Worm (Caenorhabditis elegans) whole organism, L2 larva: ENCODE results near the gene ssu-2.

Experiments
- R02D3.7 ChIP-seq: fragments of 150-350 bp; optimal IDR thresholded peaks from 2 replicates; lab custom pipeline; 2014; ENCODE audit warnings: missing biosample characterization, missing genetic modification characterization
- Y55F3AM.14 ChIP-seq: fragments of 200-800 bp; sonication (Bioruptor generic); optimal IDR thresholded peaks from 2 replicates; lab custom pipeline; 2018; ENCODE audit warnings: mild to moderate bottlenecking, missing genetic modification characterization, missing compliant biosample characterization
- ZK546.5 ChIP-seq: sonication (generic microtip); optimal IDR thresholded peaks from 2 replicates; lab custom pipeline; 2017; ENCODE audit warnings: missing biosample characterization, missing genetic modification characterization
- aly-2 ChIP-seq: fragments of 150-350 bp; optimal IDR thresholded peaks from 2 replicates; lab custom pipeline; 2014; ENCODE audit warnings: missing biosample characterization, missing genetic modification characterization
- ceh-82 ChIP-seq: fragments of 150-350 bp; optimal IDR thresholded peaks from 2 replicates; lab custom pipeline; 2014; ENCODE audit warnings: missing biosample characterization, missing genetic modification characterization
- crh-2 ChIP-seq: sonication (generic microtip); optimal IDR thresholded peaks from 2 replicates; lab custom pipeline; 2017; ENCODE audit warnings: missing biosample characterization, missing genetic modification characterization
- dmd-4 ChIP-seq: sonication (generic microtip); optimal IDR thresholded peaks from 2 replicates; lab custom pipeline; 2017; ENCODE audit warnings: missing biosample characterization, missing genetic modification characterization
- elt-1 ChIP-seq: fragments of 150-350 bp; optimal IDR thresholded peaks from 2 replicates; lab custom pipeline; 2014; ENCODE audit warnings: missing biosample characterization, missing genetic modification characterization
- elt-3 ChIP-seq: sonication (generic microtip); optimal IDR thresholded peaks from 2 replicates; lab custom pipeline; 2017; ENCODE audit warnings: missing biosample characterization, missing genetic modification characterization
- fos-1 ChIP-seq: fragments of 150-350 bp; optimal IDR thresholded peaks from 2 replicates; lab custom pipeline; 2014; ENCODE audit warnings: missing biosample characterization, missing genetic modification characterization
- gmeb-1 ChIP-seq: fragments of 150-350 bp; optimal IDR thresholded peaks from 2 replicates; lab custom pipeline; 2014; ENCODE audit warnings: missing biosample characterization, missing genetic modification characterization
- lin-11 ChIP-seq: fragments of 150-350 bp; sonication (generic microtip); optimal IDR thresholded peaks from 2 replicates; lab custom pipeline; 2014; ENCODE audit warnings: missing biosample characterization, missing genetic modification characterization, inconsistent platforms, mixed read lengths
- lin-13 ChIP-seq: fragments of 150-350 bp; optimal IDR thresholded peaks from 2 replicates; lab custom pipeline; 2014; ENCODE audit warnings: missing biosample characterization, missing genetic modification reagents, missing genetic modification characterization
- lin-39 ChIP-seq: fragments of 150-350 bp; optimal IDR thresholded peaks from 2 replicates; lab custom pipeline; 2014; ENCODE audit warnings: missing biosample characterization, missing genetic modification reagents, missing genetic modification characterization
- lsy-2 ChIP-seq, 2 experiments: fragments of 150-350 bp in 1 of 2; sonication (generic microtip) in 1 of 2; optimal IDR thresholded peaks; 2 replicates each; lab custom pipeline; 2014 to 2017; ENCODE audit warnings: missing biosample characterization in 2 of 2, missing genetic modification characterization in 2 of 2
- mab-5 ChIP-seq: fragments of 150-350 bp; optimal IDR thresholded peaks from 2 replicates; lab custom pipeline; 2014; ENCODE audit warnings: missing biosample characterization, missing genetic modification characterization
- mbf-1 ChIP-seq: sonication (generic microtip); optimal IDR thresholded peaks from 2 replicates; lab custom pipeline; 2017; ENCODE audit warnings: missing biosample characterization, missing genetic modification characterization
- mdl-1 ChIP-seq, 2 experiments: fragments of 150-350 bp in 1 of 2; sonication (generic microtip) in 1 of 2; optimal IDR thresholded peaks; 2 replicates each; lab custom pipeline; 2017; ENCODE audit warnings: missing biosample characterization in 2 of 2, missing genetic modification characterization in 2 of 2
- nhr-10 ChIP-seq: sonication (generic microtip); optimal IDR thresholded peaks from 2 replicates; lab custom pipeline; 2017; ENCODE audit warnings: missing biosample characterization, missing genetic modification characterization
- nhr-11 ChIP-seq: fragments of 150-350 bp; optimal IDR thresholded peaks from 2 replicates; lab custom pipeline; 2014; ENCODE audit warnings: missing biosample characterization, missing genetic modification characterization
- nhr-129 ChIP-seq: fragments of 150-350 bp; optimal IDR thresholded peaks from 2 replicates; lab custom pipeline; 2014; ENCODE audit warnings: missing biosample characterization, missing genetic modification characterization
- nhr-21 ChIP-seq: fragments of 150-350 bp; optimal IDR thresholded peaks from 2 replicates; lab custom pipeline; 2014; ENCODE audit warnings: missing biosample characterization, missing genetic modification characterization
- nhr-23 ChIP-seq: fragments of 150-350 bp; optimal IDR thresholded peaks from 2 replicates; lab custom pipeline; 2014; ENCODE audit warnings: missing biosample characterization, missing genetic modification reagents, missing genetic modification characterization
- nhr-237 ChIP-seq: fragments of 150-350 bp; optimal IDR thresholded peaks from 2 replicates; lab custom pipeline; 2014; ENCODE audit warnings: missing biosample characterization, missing genetic modification characterization
- nhr-25 ChIP-seq: fragments of 150-350 bp; sonication (generic microtip); optimal IDR thresholded peaks from 3 replicates; lab custom pipeline; 2014; ENCODE audit warnings: missing biosample characterization, missing genetic modification characterization
- nhr-6 ChIP-seq: fragments of 150-350 bp; optimal IDR thresholded peaks from 2 replicates; lab custom pipeline; 2014; ENCODE audit warnings: missing biosample characterization, missing genetic modification characterization
- nhr-77 ChIP-seq: fragments of 150-350 bp; optimal IDR thresholded peaks from 2 replicates; lab custom pipeline; 2014; ENCODE audit warnings: missing biosample characterization, missing genetic modification characterization
- peb-1 ChIP-seq: fragments of 150-350 bp; optimal IDR thresholded peaks from 2 replicates; lab custom pipeline; 2014; ENCODE audit warnings: missing biosample characterization, missing genetic modification characterization
- sem-4 ChIP-seq: fragments of 150-350 bp; optimal IDR thresholded peaks from 2 replicates; lab custom pipeline; 2014; ENCODE audit warnings: missing biosample characterization, missing genetic modification reagents, missing genetic modification characterization
- skn-1 ChIP-seq: sonication (generic microtip); optimal IDR thresholded peaks from 2 replicates; lab custom pipeline; 2017; ENCODE audit warnings: missing biosample characterization, missing genetic modification characterization
- sma-3 ChIP-seq: sonication (generic microtip); optimal IDR thresholded peaks from 2 replicates; lab custom pipeline; 2016; ENCODE audit warnings: missing genetic modification reagents, missing genetic modification characterization, missing compliant biosample characterization
- snpc-4 ChIP-seq: fragments of 150-350 bp; optimal IDR thresholded peaks from 2 replicates; lab custom pipeline; 2014; ENCODE audit warnings: missing biosample characterization, missing genetic modification characterization
- unc-39 ChIP-seq: fragments of 150-350 bp; optimal IDR thresholded peaks from 2 replicates; lab custom pipeline; 2014; ENCODE audit warnings: missing biosample characterization, missing genetic modification characterization
- unc-55 ChIP-seq: fragments of 150-350 bp; sonication (generic microtip); optimal IDR thresholded peaks from 3 replicates; lab custom pipeline; 2014; ENCODE audit warnings: missing biosample characterization, missing genetic modification reagents, missing genetic modification characterization
- zag-1 ChIP-seq: fragments of 150-350 bp; optimal IDR thresholded peaks from 2 replicates; lab custom pipeline; 2014; ENCODE audit warnings: missing biosample characterization, missing genetic modification characterization
- ztf-1 ChIP-seq: fragments of 200-800 bp; sonication (Bioruptor generic); conservative IDR thresholded peaks from 2 replicates; pipeline ENCODE4 v1.3.6; 2022; ENCODE audit warnings: missing genetic modification characterization, missing compliant biosample characterization
- ztf-4 ChIP-seq: fragments of 150-350 bp; optimal IDR thresholded peaks from 2 replicates; lab custom pipeline; 2014; ENCODE audit warnings: missing biosample characterization, missing genetic modification characterization

ssu-2 gene

DNA sequence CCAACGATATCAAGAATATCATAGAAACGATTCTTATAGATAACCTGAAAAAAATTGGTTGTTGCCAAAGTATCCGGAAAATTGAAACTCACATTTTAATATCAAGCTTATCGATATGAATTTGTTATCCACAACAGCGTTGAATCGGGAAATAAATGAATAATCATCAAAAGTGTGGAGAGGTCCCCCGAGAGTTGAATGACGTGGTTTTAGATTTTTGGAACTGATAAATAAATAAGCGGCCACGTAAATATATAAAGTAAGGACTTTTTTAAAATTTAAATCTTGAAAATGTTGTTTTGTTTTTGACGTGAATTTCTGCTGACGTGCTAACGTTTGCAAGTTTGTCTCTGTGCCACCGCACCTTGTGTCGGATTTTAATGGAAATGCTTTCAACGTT is 26.7 kb upstream of the ssu-2 start, which contains the start of gene Y67A10A.3:
Gene Y67A10A.3, minus strand, starts transcription at position 101 of the 400 bp plus-strand sequence.
- no peak for TF ChIP-seq lin-39 (tag; lab: Kevin White, UChicago)
- no peak for TF ChIP-seq R02D3.7
- TF ChIP-seq aly-2 (tag; lab: Kevin White, UChicago): no peak
- TF ChIP-seq mab-5: no peak
- TF ChIP-seq sma-3 (GFP tag; lab: Kevin White, UChicago): no peak
- TF ChIP-seq gmeb-1 (tag; lab: Kevin White, UChicago): no peak
- no peak for TF ChIP-seq nhr-11 (tag; lab: Kevin White, UChicago)
- TF ChIP-seq nhr-77: no peak
- TF ChIP-seq nhr-129 (tag; lab: Kevin White, UChicago): no peak
- no peak for TF ChIP-seq nhr-21
- no peak for TF ChIP-seq ceh-82 (tag; lab: Kevin White, UChicago)
- no peak for TF ChIP-seq nhr-23 (tag; lab: Kevin White, UChicago)
- TF ChIP-seq skn-1 (tag; lab: Kevin White, UChicago): no peak

DNA sequence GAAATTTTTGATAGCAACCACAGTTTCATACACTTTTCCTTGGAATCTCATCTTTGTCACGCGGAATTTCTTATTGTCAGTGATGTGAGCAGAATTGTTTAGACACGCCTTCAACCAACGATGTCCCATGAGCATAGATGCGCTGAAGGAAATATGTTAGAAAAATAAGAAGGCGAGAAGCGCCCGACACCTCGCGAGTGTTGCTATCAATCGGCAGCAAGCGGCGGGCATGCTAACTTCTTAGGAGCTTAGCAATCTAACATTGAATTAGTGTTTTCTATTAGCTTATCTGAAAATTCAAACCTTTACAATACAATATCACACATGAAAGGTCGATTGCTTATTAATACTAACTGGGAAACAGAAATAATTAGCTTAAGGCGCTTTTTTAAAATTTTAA is 25.3 kb upstream of the ssu-2 start:
- TF ChIP-seq mdl-1 (tag; optimal IDR thresholded peaks at IDR 0.05; lab: Kevin White, UChicago) (no peak), lin-39 (tag; lab: Kevin White, UChicago) (no peak), sma-3 (GFP tag; lab: Kevin White, UChicago) (no peak), ztf-1 (GFP tag; lab: Robert Waterston, UW) (no peak), peb-1 (tag; lab: Kevin White, UChicago) (no peak), nhr-10 (tag; lab: Kevin White, UChicago) (no peak), lin-13 (GFP tag; lab: Kevin White, UChicago) (no peak)

DNA sequence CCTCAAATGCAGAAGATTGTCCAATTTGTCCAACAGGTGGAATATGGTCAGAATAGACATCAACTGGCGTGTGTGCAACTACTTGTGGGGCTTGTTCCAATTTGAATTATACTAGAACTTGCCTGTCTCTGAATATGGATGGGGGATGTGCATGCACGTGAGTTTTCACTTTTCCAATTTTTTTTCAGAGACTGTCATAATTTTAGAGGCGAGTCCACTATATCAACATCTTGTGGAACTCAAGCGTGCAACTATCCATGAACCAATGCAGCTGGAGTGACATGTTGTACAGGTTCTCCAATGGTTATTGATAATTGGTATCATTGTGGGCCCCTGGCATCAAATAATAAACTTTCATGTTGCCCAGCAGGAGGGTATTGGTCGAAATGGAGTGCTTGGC is 23.3 kb upstream of the ssu-2 start, which contains the start of gene Y67A10A.2:
Gene Y67A10A.2, plus strand, starts transcription at position 301 of the 400 bp plus-strand sequence.
- TF ChIP-seq skn-1 (tag; lab: Kevin White, UChicago) (no peak), zag-1 (tag; lab: Kevin White, UChicago) (no peak), Y55F3AM.14 (GFP tag; lab: Kevin White, UChicago) (no peak), elt-1 (tag; lab: Kevin White, UChicago) (no peak), unc-39 (no peak), nhr-6 (no peak), nhr-10 (tag; lab: Kevin White, UChicago) (no peak), nhr-23 (tag; lab: Kevin White, UChicago) (no peak), nhr-237 (tag; lab: Kevin White, UChicago) (no peak), lin-13 (GFP tag; lab: Kevin White, UChicago) (no peak), aly-2 (tag; lab: Kevin White, UChicago) (no peak), nhr-25 (tag; lab: Kevin White, UChicago) (no peak), fos-1 (tag; lab: Kevin White, UChicago) (no peak), unc-55 (GFP tag; lab: Kevin White, UChicago) (no peak), snpc-4 (no peak), nhr-129 (tag; lab: Kevin White, UChicago) (no peak), mbf-1 (tag; lab: Kevin White, UChicago) (no peak), nhr-77 (no peak), sem-4 (tag; lab: Kevin White, UChicago) (no peak)

DNA sequence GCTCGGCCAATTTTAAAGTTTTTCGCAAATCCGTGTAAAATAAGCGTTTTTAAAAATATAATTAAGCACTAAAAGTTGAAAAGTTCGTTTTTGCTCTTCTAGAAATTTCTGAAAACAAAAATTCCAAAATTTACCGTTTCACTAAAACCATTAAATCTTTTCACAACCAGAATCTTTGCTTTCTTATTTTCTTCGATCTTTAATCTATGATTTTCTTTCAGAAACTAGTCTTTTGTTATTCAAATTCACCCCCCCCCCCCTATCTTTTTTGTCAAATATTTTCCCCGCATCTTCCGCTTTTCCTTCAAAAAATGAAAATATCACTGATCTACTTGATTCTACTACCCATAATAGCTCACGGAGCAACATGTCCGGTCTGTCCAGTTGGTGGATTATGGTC is 21.4 kb upstream of the ssu-2 start, which contains the start of gene Y67A10A.11:
Gene Y67A10A.11, plus strand, starts transcription at position 301 of the 400 bp plus-strand sequence.
- TF ChIP-seq ztf-4 (tag; lab: Kevin White, UChicago) (no peak), gmeb-1 (tag; lab: Kevin White, UChicago) (no peak), crh-2 (tag; lab: Kevin White, UChicago) (no peak), elt-3 (tag; lab: Kevin White, UChicago) (no peak), nhr-237 (tag; lab: Kevin White, UChicago) (no peak), lin-11 (tag; lab: Kevin White, UChicago) (no peak), ZK546.5 (tag; lab: Kevin White, UChicago) (no peak), mdl-1 (tag; optimal IDR thresholded peaks at IDR 0.05; lab: Kevin White, UChicago) (no peak), peb-1 (tag; lab: Kevin White, UChicago) (no peak), dmd-4 (tag; lab: Kevin White, UChicago) (no peak), nhr-25 (tag; lab: Kevin White, UChicago) (no peak), mab-5 (no peak), mbf-1 (tag; lab: Kevin White, UChicago) (no peak), skn-1 (tag; lab: Kevin White, UChicago) (no peak), Y55F3AM.14 (GFP tag; lab: Kevin White, UChicago) (no peak), ceh-82 (tag; lab: Kevin White, UChicago) (no peak), lsy-2 (tag; optimal IDR thresholded peaks at IDR 0.05; lab: Kevin White, UChicago) (no peak), unc-55 (GFP tag; lab: Kevin White, UChicago) (no peak)
